Worm (Caenorhabditis elegans) whole organism, L4 larva: ENCODE results near the gene C48B4.9.

Experiments
- Y5F2A.4 ChIP-seq: fragments of 200-800 bp; sonication (Bioruptor generic); optimal IDR thresholded peaks from 2 replicates; lab custom pipeline; 2018; ENCODE audit warnings: mild to moderate bottlenecking, missing genetic modification characterization, missing compliant biosample characterization
- aly-2 ChIP-seq: sonication (generic microtip); optimal IDR thresholded peaks from 2 replicates; lab custom pipeline; 2018; ENCODE audit warnings: missing biosample characterization, missing genetic modification characterization
- ceh-62 ChIP-seq: sonication (generic microtip); optimal IDR thresholded peaks from 2 replicates; lab custom pipeline; 2017; ENCODE audit warnings: missing biosample characterization, missing genetic modification characterization
- ces-1 ChIP-seq: fragments of 150-350 bp; sonication (generic microtip); optimal IDR thresholded peaks from 4 replicates; lab custom pipeline; 2014; ENCODE audit warnings: missing biosample characterization, missing genetic modification reagents, missing genetic modification characterization
- daf-8 ChIP-seq: fragments of 200-800 bp; sonication (Bioruptor generic); IDR thresholded peaks from 2 replicates; pipeline ENCODE4 v1.3.6; 2022; ENCODE audit warnings: missing genetic modification characterization, missing compliant biosample characterization
- lin-39 ChIP-seq: fragments of 150-350 bp; optimal IDR thresholded peaks from 2 replicates; lab custom pipeline; 2014; ENCODE audit warnings: missing biosample characterization, missing genetic modification reagents, missing genetic modification characterization
- nhr-102 ChIP-seq: sonication (generic microtip); optimal IDR thresholded peaks from 2 replicates; lab custom pipeline; 2016; ENCODE audit warnings: mild to moderate bottlenecking, missing genetic modification characterization, moderate library complexity, missing compliant biosample characterization
- nhr-28 ChIP-seq: fragments of 150-350 bp; optimal IDR thresholded peaks from 2 replicates; lab custom pipeline; 2014; ENCODE audit warnings: missing biosample characterization, missing genetic modification characterization
- nhr-48 ChIP-seq: sonication (generic microtip); optimal IDR thresholded peaks from 2 replicates; lab custom pipeline; 2016; ENCODE audit warnings: mild to moderate bottlenecking, missing genetic modification characterization, missing compliant biosample characterization
- rbr-2 ChIP-seq: sonication (generic microtip); optimal IDR thresholded peaks from 2 replicates; lab custom pipeline; 2016; ENCODE audit warnings: missing genotype, missing genetic modification characterization, missing compliant biosample characterization
- snpc-4 ChIP-seq: fragments of 150-350 bp; optimal IDR thresholded peaks from 2 replicates; lab custom pipeline; 2014; ENCODE audit warnings: missing biosample characterization, missing genetic modification characterization

- no peak for TF ChIP-seq lin-39 (tag; lab: Kevin White, UChicago)
- no peak for TF ChIP-seq daf-8 (GFP tag; lab: Robert Waterston, UW)
- no peak for TF ChIP-seq nhr-102
- no peak for TF ChIP-seq ceh-62 (tag; lab: Kevin White, UChicago)
- no peak for TF ChIP-seq nhr-48 (tag; lab: Kevin White, UChicago)
- TF ChIP-seq nhr-28 (tag; lab: Kevin White, UChicago) = no peak
- no peak for TF ChIP-seq rbr-2 (tag; lab: Kevin White, UChicago)
- TF ChIP-seq ces-1 (GFP tag; lab: Kevin White, UChicago) = no peak
- no peak for TF ChIP-seq Y5F2A.4 (GFP tag; lab: Kevin White, UChicago)
- TF ChIP-seq snpc-4 = no peak
- no peak for TF ChIP-seq aly-2 (tag; lab: Kevin White, UChicago)
Observed at ce11 chrIII:9542816-9543215, 20.3 kb downstream of the C48B4.9 start, which contains the start of gene eif-2Balpha.
